Fruit fly (Drosophila melanogaster) whole organism, embryonic: ENCODE results near the gene CG44094.

ENCODE experiments used
- Antp ChIP-seq: fragments of 200-800 bp; sonication (Bioruptor generic); optimal IDR thresholded peaks from 3 replicates; lab custom pipeline; 2016; ENCODE audit warnings: missing biosample characterization, missing genetic modification characterization
- Bgb ChIP-seq: fragments of 200-800 bp; sonication (Bioruptor generic); IDR thresholded peaks from 2 replicates; pipeline ENCODE4 v1.3.6; 2022; ENCODE audit warnings: missing biosample characterization, missing genetic modification characterization; ENCODE audit not compliant: partially characterized antibody
- CG11456 ChIP-seq: fragments of 200-800 bp; sonication (Bioruptor generic); IDR thresholded peaks from 3 replicates; pipeline ENCODE4 v1.3.6; 2022; ENCODE audit warnings: missing biosample characterization, missing genetic modification characterization
- CG12391 ChIP-seq: fragments of 200-800 bp; sonication (Bioruptor generic); optimal IDR thresholded peaks from 3 replicates; lab custom pipeline; 2018; ENCODE audit warnings: missing biosample characterization, mild to moderate bottlenecking, missing genetic modification characterization, moderate library complexity
- CG12659 ChIP-seq: fragments of 200-800 bp; sonication (Bioruptor generic); optimal IDR thresholded peaks from 3 replicates; lab custom pipeline; 2017; ENCODE audit warnings: mild to moderate bottlenecking, missing biosample characterization, missing genetic modification reagents, missing genetic modification characterization
- CG12769 ChIP-seq: fragments of 200-800 bp; sonication (Bioruptor generic); optimal IDR thresholded peaks from 2 replicates; lab custom pipeline; 2019; ENCODE audit warnings: missing biosample characterization, mild to moderate bottlenecking, missing genetic modification characterization, moderate library complexity
- CG13894 ChIP-seq: fragments of 200-800 bp; sonication (Bioruptor generic); optimal IDR thresholded peaks from 3 replicates; lab custom pipeline; 2018; ENCODE audit warnings: missing biosample characterization, mild to moderate bottlenecking, missing genetic modification characterization, moderate library complexity
- CG14710 ChIP-seq: fragments of 200-800 bp; sonication (Bioruptor generic); optimal IDR thresholded peaks from 3 replicates; lab custom pipeline; 2019; ENCODE audit warnings: missing biosample characterization, mild to moderate bottlenecking, missing genetic modification characterization, moderate library complexity
- CG15011 ChIP-seq: fragments of 200-800 bp; sonication (Bioruptor generic); optimal IDR thresholded peaks from 3 replicates; lab custom pipeline; 2018; ENCODE audit warnings: missing biosample characterization, mild to moderate bottlenecking, missing genetic modification characterization
- CG1603 ChIP-seq: fragments of 200-800 bp; sonication (Bioruptor generic); optimal IDR thresholded peaks from 2 replicates; lab custom pipeline; 2019; ENCODE audit warnings: missing biosample characterization, mild to moderate bottlenecking, missing genetic modification characterization, moderate library complexity
- CG17186 ChIP-seq: fragments of 200-800 bp; sonication (Bioruptor generic); optimal IDR thresholded peaks from 3 replicates; lab custom pipeline; 2017; ENCODE audit warnings: missing biosample characterization, missing genetic modification reagents, missing genetic modification characterization
- CG17385 ChIP-seq: fragments of 200-800 bp; sonication (Bioruptor generic); optimal IDR thresholded peaks from 3 replicates; lab custom pipeline; 2018; ENCODE audit warnings: missing biosample characterization, mild to moderate bottlenecking, missing genetic modification characterization
- CG2116 ChIP-seq: fragments of 200-800 bp; sonication (Bioruptor generic); optimal IDR thresholded peaks from 3 replicates; lab custom pipeline; 2018; ENCODE audit warnings: missing biosample characterization, mild to moderate bottlenecking, missing genetic modification characterization
- CG2889 ChIP-seq: fragments of 200-800 bp; sonication (Bioruptor generic); IDR thresholded peaks from 3 replicates; pipeline ENCODE4 v1.3.6; 2022; ENCODE audit warnings: missing biosample characterization, missing genetic modification characterization
- CG30431 ChIP-seq: fragments of 200-800 bp; sonication (Bioruptor generic); optimal IDR thresholded peaks from 2 replicates; lab custom pipeline; 2017; ENCODE audit warnings: missing biosample characterization, missing genetic modification characterization
- CG3163 ChIP-seq: fragments of 200-800 bp; sonication (Bioruptor generic); optimal IDR thresholded peaks from 3 replicates; lab custom pipeline; 2016; ENCODE audit warnings: missing biosample characterization, missing genetic modification characterization
- CG34224 ChIP-seq: fragments of 200-800 bp; sonication (Bioruptor generic); IDR thresholded peaks from 3 replicates; pipeline ENCODE4 v1.3.6; 2022; ENCODE audit warnings: missing biosample characterization, missing genetic modification characterization; ENCODE audit not compliant: partially characterized antibody
- CG3847 ChIP-seq: fragments of 200-800 bp; sonication (Bioruptor generic); IDR thresholded peaks from 2 replicates; pipeline ENCODE4 v1.3.6; 2022; ENCODE audit warnings: missing biosample characterization, missing genetic modification characterization
- CG4617 ChIP-seq: fragments of 200-800 bp; sonication (Bioruptor generic); optimal IDR thresholded peaks from 3 replicates; lab custom pipeline; 2016; ENCODE audit warnings: missing biosample characterization, missing genetic modification characterization, borderline replicate concordance
- CG4730 ChIP-seq: fragments of 200-800 bp; sonication (Bioruptor generic); IDR thresholded peaks from 2 replicates; pipeline ENCODE4 v1.3.6; 2022; ENCODE audit warnings: missing biosample characterization, missing genetic modification characterization
- CG6254 ChIP-seq: fragments of 200-800 bp; sonication (Bioruptor generic); optimal IDR thresholded peaks from 3 replicates; lab custom pipeline; 2017; ENCODE audit warnings: mild to moderate bottlenecking, missing biosample characterization, missing genetic modification reagents, missing genetic modification characterization
- CG7963 ChIP-seq: fragments of 200-800 bp; sonication (Bioruptor generic); IDR thresholded peaks from 3 replicates; pipeline ENCODE4 v1.3.6; 2022; ENCODE audit warnings: missing biosample characterization, missing genetic modification characterization; ENCODE audit not compliant: partially characterized antibody
- CG9817 ChIP-seq: fragments of 200-800 bp; sonication (Bioruptor generic); optimal IDR thresholded peaks from 2 replicates; lab custom pipeline; 2018; ENCODE audit warnings: missing biosample characterization, mild to moderate bottlenecking, missing genetic modification characterization, moderate library complexity
- CTCF ChIP-seq: fragments of 200-800 bp; sonication (Bioruptor generic); optimal IDR thresholded peaks from 2 replicates; lab custom pipeline; 2017; ENCODE audit warnings: missing biosample characterization, mild to moderate bottlenecking, missing genetic modification characterization, moderate library complexity
- Camta ChIP-seq: fragments of 200-800 bp; sonication (Bioruptor generic); optimal IDR thresholded peaks from 2 replicates; lab custom pipeline; 2016; ENCODE audit warnings: missing biosample characterization, missing genetic modification characterization
- CoRest ChIP-seq: fragments of 200-800 bp; sonication (Bioruptor generic); optimal IDR thresholded peaks from 3 replicates; lab custom pipeline; 2018; ENCODE audit warnings: missing biosample characterization, mild to moderate bottlenecking, missing genetic modification characterization, moderate library complexity
- Drgx ChIP-seq: fragments of 200-800 bp; sonication (Bioruptor generic); IDR thresholded peaks from 2 replicates; pipeline ENCODE4 v1.3.6; 2022; ENCODE audit warnings: missing biosample characterization, missing genetic modification characterization
- E2f2 ChIP-seq: fragments of 200-800 bp; sonication (Bioruptor generic); IDR thresholded peaks from 2 replicates; pipeline ENCODE4 v1.3.6; 2022; ENCODE audit warnings: missing biosample characterization, missing genetic modification characterization
- Ets97D ChIP-seq: fragments of 200-800 bp; sonication (Bioruptor generic); optimal IDR thresholded peaks from 3 replicates; lab custom pipeline; 2016; ENCODE audit warnings: missing biosample characterization, missing genetic modification characterization
- HmgZ ChIP-seq: fragments of 200-800 bp; sonication (Bioruptor generic); optimal IDR thresholded peaks from 2 replicates; lab custom pipeline; 2018; ENCODE audit warnings: missing biosample characterization, mild to moderate bottlenecking, missing genetic modification characterization
- Hmr ChIP-seq: fragments of 200-800 bp; sonication (Bioruptor generic); optimal IDR thresholded peaks from 3 replicates; lab custom pipeline; 2017; ENCODE audit warnings: mild to moderate bottlenecking, missing biosample characterization, missing genetic modification reagents, missing genetic modification characterization
- Hmx ChIP-seq: fragments of 200-800 bp; sonication (Bioruptor generic); optimal IDR thresholded peaks from 2 replicates; lab custom pipeline; 2016; ENCODE audit warnings: missing biosample characterization, missing genetic modification characterization
- Mad ChIP-seq: fragments of 200-800 bp; sonication (Bioruptor generic); optimal IDR thresholded peaks from 2 replicates; lab custom pipeline; 2016; ENCODE audit warnings: missing biosample characterization, missing genetic modification characterization
- Max ChIP-seq: fragments of 200-800 bp; sonication (Bioruptor generic); optimal IDR thresholded peaks from 2 replicates; lab custom pipeline; 2016; ENCODE audit warnings: missing biosample characterization, mild to moderate bottlenecking, missing genetic modification characterization
- Med ChIP-seq: fragments of 200-800 bp; sonication (Bioruptor generic); peaks from one replicate; lab custom pipeline; 2016; ENCODE audit warnings: missing biosample characterization, missing genetic modification characterization, mild to moderate bottlenecking, inconsistent platforms, moderate library complexity
- NC2β ChIP-seq: fragments of 200-800 bp; sonication (Bioruptor generic); optimal IDR thresholded peaks from 2 replicates; lab custom pipeline; 2016; ENCODE audit warnings: missing biosample characterization, missing genetic modification characterization
- NFAT ChIP-seq: fragments of 200-800 bp; sonication (Bioruptor generic); IDR thresholded peaks from 2 replicates; pipeline ENCODE4 v1.3.6; 2022; ENCODE audit warnings: missing biosample characterization, missing genetic modification characterization
- Rx ChIP-seq: fragments of 200-800 bp; sonication (Bioruptor generic); IDR thresholded peaks from 2 replicates; pipeline ENCODE4 v1.3.6; 2022; ENCODE audit warnings: missing biosample characterization, missing genetic modification characterization
- amos ChIP-seq: fragments of 200-800 bp; sonication (Bioruptor generic); IDR thresholded peaks from 2 replicates; pipeline ENCODE4 v1.3.6; 2022; ENCODE audit warnings: missing biosample characterization, missing genetic modification characterization; ENCODE audit not compliant: partially characterized antibody
- grau ChIP-seq: fragments of 200-800 bp; optimal IDR thresholded peaks from 3 replicates; lab custom pipeline; 2019; ENCODE audit warnings: missing biosample characterization, mild to moderate bottlenecking, missing genetic modification characterization, moderate library complexity
- her ChIP-seq: fragments of 200-800 bp; sonication (Bioruptor generic); optimal IDR thresholded peaks from 2 replicates; lab custom pipeline; 2016; ENCODE audit warnings: missing biosample characterization, missing genetic modification characterization
- kni ChIP-seq: fragments of 200-800 bp; sonication (Bioruptor generic); optimal IDR thresholded peaks from 3 replicates; lab custom pipeline; 2017; ENCODE audit warnings: mild to moderate bottlenecking, missing biosample characterization, missing genetic modification reagents, missing genetic modification characterization
- knrl ChIP-seq: fragments of 200-800 bp; sonication (Bioruptor generic); IDR thresholded peaks from 3 replicates; pipeline ENCODE4 v1.3.6; 2022; ENCODE audit warnings: missing biosample characterization, missing genetic modification characterization; ENCODE audit not compliant: partially characterized antibody
- mam ChIP-seq: fragments of 200-800 bp; sonication (Bioruptor generic); optimal IDR thresholded peaks from 3 replicates; lab custom pipeline; 2016; ENCODE audit warnings: missing biosample characterization, missing genetic modification characterization
- phol ChIP-seq: fragments of 200-800 bp; sonication (Bioruptor generic); optimal IDR thresholded peaks from 3 replicates; lab custom pipeline; 2018; ENCODE audit warnings: missing biosample characterization, mild to moderate bottlenecking, missing genetic modification characterization, moderate library complexity
- sr ChIP-seq: fragments of 200-800 bp; sonication (Bioruptor generic); IDR thresholded peaks from 3 replicates; pipeline ENCODE4 v1.3.6; 2022; ENCODE audit warnings: missing biosample characterization, missing genetic modification characterization
- stwl ChIP-seq: fragments of 200-800 bp; sonication (Bioruptor generic); optimal IDR thresholded peaks from 3 replicates; lab custom pipeline; 2018; ENCODE audit warnings: missing biosample characterization, mild to moderate bottlenecking, missing genetic modification characterization, moderate library complexity
- tx ChIP-seq: fragments of 200-800 bp; sonication (Bioruptor generic); optimal IDR thresholded peaks from 2 replicates; lab custom pipeline; 2016; ENCODE audit warnings: missing biosample characterization, missing genetic modification characterization
- unc-4 ChIP-seq: fragments of 200-800 bp; sonication (Bioruptor generic); IDR thresholded peaks from 2 replicates; pipeline ENCODE4 v1.3.6; 2022; ENCODE audit warnings: missing biosample characterization, missing genetic modification characterization; ENCODE audit not compliant: partially characterized antibody
- zen ChIP-seq: fragments of 200-800 bp; sonication (Bioruptor generic); optimal IDR thresholded peaks from 3 replicates; lab custom pipeline; 2018; ENCODE audit warnings: missing biosample characterization, mild to moderate bottlenecking, missing genetic modification characterization, moderate library complexity

Gene CG44094

dm6 chr3R:14575718-14576187 lies 658 bp downstream of the CG44094 start, which contains the start of gene CG7987:
Gene CG7987, minus strand, starts transcription at chr3R:14575887.
- TF ChIP-seq zen: peak; percentile 19
- TF ChIP-seq CG11456 (GFP tag; lab: Robert Waterston, UW): 0 out of 3 replicates have a peak, but pooled peaks have one; percentile 3
- no peak for TF ChIP-seq CG7963 (GFP tag; lab: Robert Waterston, UW)
- peak; percentile 35 for TF ChIP-seq CG12659
- peak; percentile 18 for TF ChIP-seq phol (tag; lab: Kevin White, UChicago)
- no peak for TF ChIP-seq Mad (GFP tag; lab: Kevin White, UChicago)
- peak; percentile 37 for TF ChIP-seq CoRest (tag; lab: Kevin White, UChicago)
- TF ChIP-seq her (GFP tag; lab: Kevin White, UChicago): peak; percentile 3
- peak; percentile 68 for TF ChIP-seq CTCF (GFP tag; lab: Kevin White, UChicago)
- TF ChIP-seq CG30431 (GFP tag; lab: Kevin White, UChicago): no peak
- TF ChIP-seq Drgx (GFP tag; lab: Robert Waterston, UW): no peak
- TF ChIP-seq CG9817 (tag; lab: Kevin White, UChicago): peak; percentile 21
- peak; percentile 6; the same call in 1 of the 3 replicates for TF ChIP-seq knrl (GFP tag; lab: Robert Waterston, UW)
- TF ChIP-seq CG3163: peak; percentile 36
- peak; percentile 49 for TF ChIP-seq HmgZ (tag; lab: Kevin White, UChicago)
- peak; percentile 84 for TF ChIP-seq E2f2
- TF ChIP-seq mam: peak; percentile 34
- no peak for TF ChIP-seq CG12391 (tag; lab: Kevin White, UChicago)
- peak; percentile 31; the same call in 1 of the 2 replicates for TF ChIP-seq amos (GFP tag; lab: Robert Waterston, UW)
- peak; percentile 75 for TF ChIP-seq CG17186 (GFP tag; lab: Kevin White, UChicago)
- TF ChIP-seq Rx (GFP tag; lab: Robert Waterston, UW): 0 out of 2 replicates have a peak, but pooled peaks have one; percentile 9
- peak; percentile 0 for TF ChIP-seq Antp
- no peak for TF ChIP-seq CG4617 (GFP tag; lab: Kevin White, UChicago)
- TF ChIP-seq NFAT (GFP tag; lab: Robert Waterston, UW): peak; percentile 27; the same call in 1 of the 2 replicates
- TF ChIP-seq Med: peak; percentile 88
- no peak for TF ChIP-seq CG15011
- no peak for TF ChIP-seq CG2889 (GFP tag; lab: Robert Waterston, UW)
- TF ChIP-seq stwl (tag; lab: Kevin White, UChicago): peak; percentile 88
- no peak for TF ChIP-seq grau (tag; lab: Kevin White, UChicago)
- peak; percentile 29 for TF ChIP-seq CG2116 (GFP tag; lab: Kevin White, UChicago)
- TF ChIP-seq CG12769: peak; percentile 58
- peak; percentile 94 for TF ChIP-seq CG17385 (GFP tag; lab: Kevin White, UChicago)
- no peak for TF ChIP-seq CG14710 (tag; lab: Kevin White, UChicago)
- no peak for TF ChIP-seq Max (GFP tag; lab: Kevin White, UChicago)
- TF ChIP-seq CG4730 (GFP tag; lab: Robert Waterston, UW): no peak
- TF ChIP-seq Hmr (GFP tag; lab: Kevin White, UChicago): peak; percentile 60
- no peak for TF ChIP-seq CG6254 (GFP tag; lab: Kevin White, UChicago)
- TF ChIP-seq Bgb (GFP tag; lab: Robert Waterston, UW): peak; percentile 46; the same call in 1 of the 2 replicates
- no peak for TF ChIP-seq kni (GFP tag; lab: Kevin White, UChicago)
- TF ChIP-seq sr (GFP tag; lab: Robert Waterston, UW): no peak
- peak; percentile 40; the same call in 1 of the 3 replicates for TF ChIP-seq CG34224 (GFP tag; lab: Robert Waterston, UW)
- TF ChIP-seq unc-4 (GFP tag; lab: Robert Waterston, UW): peak; percentile 41; the same call in 1 of the 2 replicates
- no peak for TF ChIP-seq Camta (GFP tag; lab: Kevin White, UChicago)
- no peak for TF ChIP-seq NC2β (GFP tag; lab: Kevin White, UChicago)
- no peak for TF ChIP-seq Hmx
- peak; percentile 87 for TF ChIP-seq Ets97D (GFP tag; lab: Kevin White, UChicago)
- TF ChIP-seq CG1603 (tag; lab: Kevin White, UChicago): peak; percentile 74
- TF ChIP-seq CG3847: peak; percentile 73
- TF ChIP-seq CG13894 (tag; lab: Kevin White, UChicago): no peak
- no peak for TF ChIP-seq tx (GFP tag; lab: Kevin White, UChicago)
